Worm (Caenorhabditis elegans): Measurements from ENCODE around the gene Y48E1B.3.

Y48E1B.3 gene

DNA sequence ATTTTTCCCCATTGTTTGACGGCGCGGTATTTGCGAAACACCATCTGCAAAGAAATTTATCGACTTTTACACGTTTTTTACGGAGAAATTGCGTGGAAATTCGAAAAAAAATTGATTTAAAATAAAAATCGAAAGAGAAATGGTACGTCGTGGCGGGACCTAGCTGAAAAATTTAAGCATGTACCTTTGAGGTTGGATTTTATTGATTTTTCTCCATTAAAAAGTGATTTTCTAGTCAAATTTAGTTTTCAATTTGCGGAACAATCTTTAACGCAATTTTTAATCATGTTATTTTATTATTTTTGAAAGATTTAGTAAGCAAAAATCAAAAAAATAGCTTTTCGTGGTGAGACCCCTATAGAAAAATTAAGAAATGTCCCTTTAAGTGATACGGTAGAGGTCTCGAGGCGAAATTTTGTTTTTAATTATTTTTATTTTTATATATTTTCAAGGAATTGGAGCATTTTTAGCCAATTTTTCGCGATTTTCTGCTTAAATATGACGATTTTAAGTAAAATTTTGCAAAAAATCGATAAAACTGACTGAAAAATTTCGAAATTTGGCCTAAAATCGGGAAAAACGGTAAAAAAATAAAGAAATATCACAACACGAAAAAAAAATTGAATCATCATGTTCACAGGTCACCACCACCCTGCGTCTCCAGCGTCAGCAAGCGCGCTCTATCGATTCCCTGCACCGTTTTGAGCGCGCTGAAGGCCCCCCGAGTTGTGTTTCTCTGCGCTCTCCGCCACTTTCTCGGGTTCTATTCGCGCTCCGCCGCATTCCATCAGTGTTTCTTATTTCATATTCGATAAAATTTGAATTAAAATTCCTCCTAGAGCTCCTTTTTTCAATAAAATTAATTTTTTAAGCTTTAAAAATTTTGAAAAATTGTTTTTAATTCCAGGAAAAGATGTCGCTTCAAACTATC is 7.5 kb upstream of the Y48E1B.3 start, which contains the start of the genes mrpl-37 and lin-38:
mrpl-37 (minus strand) TSS at position 51 of the 931 bp plus-strand sequence.
lin-38 (plus strand) TSS at position 908 of the 931 bp plus-strand sequence.
- TF ChIP-seq ces-1 (GFP tag; optimal IDR thresholded peaks at IDR 0.05): peak; percentile 75
- peak; percentile 53 for TF ChIP-seq lin-13 (tag; optimal IDR thresholded peaks at IDR 0.05)
- no peak for TF ChIP-seq sptf-1 (tag; optimal IDR thresholded peaks at IDR 0.05)
- no peak for TF ChIP-seq drap-1 (GFP tag; optimal IDR thresholded peaks at IDR 0.05)
- TF ChIP-seq nhr-76 (tag; optimal IDR thresholded peaks at IDR 0.05): no peak
- TF ChIP-seq tbx-8 (GFP tag; optimal IDR thresholded peaks at IDR 0.05): no peak
- TF ChIP-seq lsy-2 (tag; optimal IDR thresholded peaks at IDR 0.05): peak; percentile 60
- no peak for TF ChIP-seq sem-2 (GFP tag; optimal IDR thresholded peaks at IDR 0.05)
- peak; percentile 77 for TF ChIP-seq nhr-237 (tag; optimal IDR thresholded peaks at IDR 0.05)
- TF ChIP-seq cnd-1 (tag; optimal IDR thresholded peaks at IDR 0.05): no peak
- no peak for TF ChIP-seq blmp-1 (tag; optimal IDR thresholded peaks at IDR 0.05)
- TF ChIP-seq elt-3 (tag; optimal IDR thresholded peaks at IDR 0.05): no peak
- peak; percentile 66 for TF ChIP-seq pha-4 (tag; optimal IDR thresholded peaks at IDR 0.05)
- no peak for TF ChIP-seq ztf-11 (tag; optimal IDR thresholded peaks at IDR 0.05)
- no peak for TF ChIP-seq ham-2 (GFP tag; optimal IDR thresholded peaks at IDR 0.05)
- TF ChIP-seq unc-120 (tag; optimal IDR thresholded peaks at IDR 0.05; ENCODE audit: poor library complexity, severe bottlenecking): peak; percentile 60
- TF ChIP-seq ceh-39 (tag; optimal IDR thresholded peaks at IDR 0.05): peak; percentile 33
- peak; percentile 49 for TF ChIP-seq hlh-1 (tag; optimal IDR thresholded peaks at IDR 0.05)
- TF ChIP-seq elt-1 (tag; optimal IDR thresholded peaks at IDR 0.05; ENCODE audit: borderline replicate concordance, insufficient read depth): no peak
- TF ChIP-seq mep-1 (tag; optimal IDR thresholded peaks at IDR 0.05): peak; percentile 92

DNA sequence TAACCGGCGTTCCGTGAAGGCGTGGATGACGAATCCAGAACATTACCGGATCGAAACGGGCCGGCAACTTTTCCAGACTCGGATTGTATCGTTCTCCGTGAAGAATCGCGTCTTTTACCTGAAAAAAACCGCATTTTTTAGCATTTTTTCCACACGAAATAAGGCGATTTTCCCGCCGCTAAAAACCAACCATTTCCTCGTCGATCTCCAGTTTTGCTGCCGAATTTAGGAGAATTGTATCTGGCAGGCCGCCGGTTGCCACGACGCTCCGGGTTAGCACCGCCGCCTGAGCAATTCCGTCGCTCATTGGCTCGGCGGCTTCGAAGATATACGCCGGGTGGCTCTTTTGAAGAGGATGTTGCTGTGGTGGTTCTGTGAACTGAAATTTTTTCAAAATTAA is 6.6 kb upstream of the Y48E1B.3 start:
- TF ChIP-seq ceh-39 (tag; optimal IDR thresholded peaks at IDR 0.05): no peak
- no peak for TF ChIP-seq nhr-2 (tag; optimal IDR thresholded peaks at IDR 0.05)
- TF ChIP-seq pha-4 (tag; optimal IDR thresholded peaks at IDR 0.05): no peak
- TF ChIP-seq unc-39 (tag; optimal IDR thresholded peaks at IDR 0.05): no peak
- no peak for TF ChIP-seq sptf-1 (tag; optimal IDR thresholded peaks at IDR 0.05)
- no peak for TF ChIP-seq nhr-237 (tag; optimal IDR thresholded peaks at IDR 0.05)
- TF ChIP-seq drap-1 (GFP tag; optimal IDR thresholded peaks at IDR 0.05): no peak
- TF ChIP-seq bed-3 (GFP tag; optimal IDR thresholded peaks at IDR 0.05): no peak
- no peak for TF ChIP-seq zip-8 (tag; optimal IDR thresholded peaks at IDR 0.05)
- no peak for TF ChIP-seq M03D4.4 (tag; optimal IDR thresholded peaks at IDR 0.05)
- no peak for TF ChIP-seq ztf-11 (tag; optimal IDR thresholded peaks at IDR 0.05)
- no peak for TF ChIP-seq snpc-4 (tag; optimal IDR thresholded peaks at IDR 0.05)
- TF ChIP-seq blmp-1 (tag; optimal IDR thresholded peaks at IDR 0.05): no peak
- TF ChIP-seq hlh-1 (tag; optimal IDR thresholded peaks at IDR 0.05): no peak
- no peak for TF ChIP-seq sem-2 (GFP tag; optimal IDR thresholded peaks at IDR 0.05)
- no peak for TF ChIP-seq cnd-1 (tag; optimal IDR thresholded peaks at IDR 0.05)
- TF ChIP-seq nhr-76 (tag; optimal IDR thresholded peaks at IDR 0.05): no peak
- no peak for TF ChIP-seq lin-32 (GFP tag; optimal IDR thresholded peaks at IDR 0.05)
- no peak for TF ChIP-seq flh-1 (GFP tag; optimal IDR thresholded peaks at IDR 0.05)
- TF ChIP-seq elt-1 (tag; optimal IDR thresholded peaks at IDR 0.05; ENCODE audit: borderline replicate concordance, insufficient read depth): no peak

ce11 chrII:13560553-13560952 is 7.2 kb downstream of the Y48E1B.3 start:
- TF ChIP-seq mep-1 (tag; optimal IDR thresholded peaks at IDR 0.05) (no peak), unc-62 (GFP tag; optimal IDR thresholded peaks at IDR 0.05) (no peak), lin-32 (GFP tag; optimal IDR thresholded peaks at IDR 0.05) (no peak), elt-3 (tag; optimal IDR thresholded peaks at IDR 0.05) (no peak), nhr-2 (tag; optimal IDR thresholded peaks at IDR 0.05) (no peak), mls-2 (tag; optimal IDR thresholded peaks at IDR 0.05) (no peak), bed-3 (GFP tag; optimal IDR thresholded peaks at IDR 0.05) (no peak)

DNA sequence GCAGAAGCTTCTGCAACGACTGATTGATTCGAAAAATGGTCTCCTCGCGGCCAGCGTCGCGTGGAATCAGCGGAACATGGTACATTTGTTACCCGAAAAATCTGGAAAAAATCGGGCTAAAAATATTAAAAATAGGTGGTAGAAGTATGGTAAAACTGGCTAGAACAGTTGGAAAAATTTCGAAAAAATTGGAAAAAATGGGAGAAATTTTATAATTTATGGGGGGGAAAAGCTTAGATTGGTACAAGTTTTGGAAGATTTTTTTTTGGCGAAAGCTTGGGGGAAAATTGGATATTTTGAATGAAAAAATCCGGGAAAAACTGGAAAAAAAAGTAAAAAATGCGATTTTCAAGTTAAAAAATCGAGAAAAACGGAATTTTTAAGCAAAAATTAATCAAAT is 20.2 kb downstream of the Y48E1B.3 start, which contains the start of gene ddl-2:
ddl-2 (minus strand) TSS at position 101 of the 400 bp plus-strand sequence.
- no peak for TF ChIP-seq mep-1 (tag; optimal IDR thresholded peaks at IDR 0.05)
- no peak for TF ChIP-seq elt-3 (tag; optimal IDR thresholded peaks at IDR 0.05)
- TF ChIP-seq bed-3 (GFP tag; optimal IDR thresholded peaks at IDR 0.05): no peak
- no peak for TF ChIP-seq zip-8 (tag; optimal IDR thresholded peaks at IDR 0.05)
- no peak for TF ChIP-seq snpc-4 (tag; optimal IDR thresholded peaks at IDR 0.05)
- no peak for TF ChIP-seq ceh-43 (GFP tag; optimal IDR thresholded peaks at IDR 0.05)
- no peak for TF ChIP-seq nhr-237 (tag; optimal IDR thresholded peaks at IDR 0.05)
- TF ChIP-seq nhr-2 (tag; optimal IDR thresholded peaks at IDR 0.05): no peak
- TF ChIP-seq M03D4.4 (tag; optimal IDR thresholded peaks at IDR 0.05): no peak
- TF ChIP-seq tbx-8 (GFP tag; optimal IDR thresholded peaks at IDR 0.05): no peak
- no peak for TF ChIP-seq mls-2 (tag; optimal IDR thresholded peaks at IDR 0.05)
- TF ChIP-seq ceh-83 (GFP tag; optimal IDR thresholded peaks at IDR 0.05): no peak
- no peak for TF ChIP-seq lin-32 (GFP tag; optimal IDR thresholded peaks at IDR 0.05)
- no peak for TF ChIP-seq sptf-1 (tag; optimal IDR thresholded peaks at IDR 0.05)
- no peak for TF ChIP-seq nhr-12 (tag; optimal IDR thresholded peaks at IDR 0.05)
- TF ChIP-seq flh-1 (GFP tag; optimal IDR thresholded peaks at IDR 0.05): no peak
- TF ChIP-seq ztf-11 (tag; optimal IDR thresholded peaks at IDR 0.05): no peak
- TF ChIP-seq drap-1 (GFP tag; optimal IDR thresholded peaks at IDR 0.05): no peak
- TF ChIP-seq unc-120 (tag; optimal IDR thresholded peaks at IDR 0.05; ENCODE audit: poor library complexity, severe bottlenecking): no peak
- TF ChIP-seq nhr-76 (tag; optimal IDR thresholded peaks at IDR 0.05): no peak

All from whole organism, mixed stage, embryonic.